Worm (Caenorhabditis elegans): Measurements from ENCODE around the gene C15C8.4.

C15C8.4 gene

DNA sequence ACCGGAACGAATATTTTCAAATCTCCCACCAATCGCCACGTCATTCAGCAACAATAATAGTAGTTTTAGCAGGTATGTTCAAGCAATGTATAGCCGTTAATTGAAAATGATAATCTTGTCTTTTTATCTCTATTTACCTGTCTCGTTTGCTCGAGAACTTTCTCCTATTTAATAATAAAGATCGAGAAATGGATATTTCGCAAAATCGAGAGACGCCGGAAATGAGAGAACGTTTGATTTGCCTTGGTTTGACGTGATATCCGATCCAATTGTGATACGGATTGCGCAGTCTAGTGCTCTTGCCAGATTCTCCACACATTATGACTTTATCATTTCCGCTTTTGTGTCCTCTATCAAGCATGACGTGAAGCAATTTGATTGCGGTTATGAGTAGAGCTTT lies 26.6 kb upstream of the C15C8.4 start (continued):
- TF ChIP-seq lsl-1 (GFP tag; optimal IDR thresholded peaks at IDR 0.05), result no peak
- TF ChIP-seq efl-1 (GFP tag; optimal IDR thresholded peaks at IDR 0.05), result no peak

DNA sequence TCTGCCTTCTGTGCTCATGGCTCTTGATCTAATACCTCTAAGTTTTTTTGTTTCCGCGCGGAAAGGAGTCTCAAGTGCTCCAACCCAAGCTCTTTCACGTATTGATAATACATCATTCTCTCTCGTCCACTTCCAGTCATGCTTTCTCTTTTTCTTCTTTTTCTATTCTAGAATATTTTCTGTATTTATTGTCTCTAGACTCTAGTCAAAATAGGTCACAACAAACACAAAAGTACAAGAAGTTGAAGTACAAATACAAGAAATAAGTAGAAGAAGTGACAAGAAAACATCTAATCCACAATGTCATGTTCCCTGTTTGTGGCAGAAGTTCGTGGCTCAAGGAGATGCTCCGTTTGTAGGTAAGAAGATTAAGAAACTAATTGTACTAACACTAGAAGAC lies 26.0 kb upstream of the C15C8.4 start, which contains the start of gene ZC455.1:
ZC455.1 (plus strand) TSS at position 301 of the 400 bp plus-strand sequence.
- no peak for TF ChIP-seq him-1 (tag; optimal IDR thresholded peaks at IDR 0.05)
- no peak for TF ChIP-seq lsy-27 (tag; optimal IDR thresholded peaks at IDR 0.05; ENCODE audit: borderline replicate concordance, insufficient read depth)

DNA sequence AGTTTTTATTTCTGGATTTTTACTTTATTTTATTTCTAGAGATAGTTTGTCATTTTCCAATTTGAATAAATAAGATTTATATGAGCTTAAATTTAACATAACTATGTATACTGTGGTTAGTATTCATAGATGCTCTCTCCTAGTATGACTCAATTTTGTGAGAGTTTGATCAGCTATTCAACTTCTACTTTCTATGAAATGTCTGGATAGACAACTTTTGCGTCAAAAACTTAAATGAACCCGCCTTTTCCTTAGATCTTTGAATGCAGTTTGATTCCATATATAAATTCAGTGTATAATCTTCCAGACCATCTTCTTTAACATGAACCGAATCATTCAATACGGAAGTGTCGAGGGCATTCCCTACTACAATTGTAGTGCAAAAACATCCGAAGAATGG lies 21.7 kb upstream of the C15C8.4 start, which contains the start of gene srt-43:
srt-43 (plus strand) TSS at position 301 of the 400 bp plus-strand sequence.
- no peak for TF ChIP-seq repo-1 (tag; optimal IDR thresholded peaks at IDR 0.05)

DNA sequence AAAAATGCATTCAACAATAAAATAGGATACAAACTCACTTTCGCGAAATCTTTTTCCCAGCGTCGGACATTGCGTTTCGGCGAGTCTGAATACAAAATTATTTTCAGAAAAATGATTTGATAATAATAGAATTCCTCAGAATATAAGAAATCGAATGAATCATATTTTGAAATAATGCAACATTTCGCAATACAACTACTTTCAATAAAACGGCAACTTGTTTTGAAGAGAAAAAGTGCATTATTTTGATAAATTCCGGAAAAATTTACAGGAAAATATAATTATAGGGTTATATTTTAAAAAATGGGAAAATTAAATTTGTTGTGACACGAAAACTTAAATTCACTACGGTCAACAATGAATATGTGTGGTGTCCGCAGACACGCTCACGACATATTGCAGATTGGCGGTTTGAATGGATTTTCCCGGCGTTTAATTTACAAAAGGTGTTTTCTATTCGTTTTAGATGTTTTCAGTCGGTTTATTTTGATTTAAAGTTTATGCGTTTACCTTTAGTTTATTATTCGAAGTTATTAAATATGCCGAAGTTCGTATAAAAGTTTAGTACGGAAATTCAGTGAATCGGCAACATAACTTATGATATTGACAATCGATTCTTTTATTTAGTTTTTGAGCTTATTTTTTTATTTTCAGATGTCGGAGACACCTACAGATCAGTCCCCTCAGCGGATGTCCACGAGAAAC lies 16.2 kb upstream of the C15C8.4 start, which contains the start of the genes abcf-1 and scc-3:
abcf-1 (minus strand) TSS at position 85 of the 705 bp plus-strand sequence.
scc-3 (plus strand) TSS at position 655 of the 705 bp plus-strand sequence.
- peak; percentile 64 for TF ChIP-seq attf-3 (GFP tag; conservative IDR thresholded peaks at IDR 0.05)
- TF ChIP-seq ztf-22 (GFP tag; optimal IDR thresholded peaks at IDR 0.05), result no peak
- no peak for TF ChIP-seq nhr-80 (tag; optimal IDR thresholded peaks at IDR 0.05)
- no peak for TF ChIP-seq F37B4.10 (GFP tag; IDR thresholded peaks at IDR 0.05)
- no peak for TF ChIP-seq madf-10 (tag; optimal IDR thresholded peaks at IDR 0.05)
- no peak for TF ChIP-seq pha-4 (tag; optimal IDR thresholded peaks at IDR 0.05)
- peak; percentile 39 for TF ChIP-seq snpc-1.1 (tag; optimal IDR thresholded peaks at IDR 0.05; ENCODE audit: insufficient read depth)
- TF ChIP-seq dox-1 (GFP tag; IDR thresholded peaks at IDR 0.05), result 0 out of 2 replicates have a peak, but pooled peaks have one; percentile 14
- no peak for TF ChIP-seq snpc-4 (GFP tag; optimal IDR thresholded peaks at IDR 0.05)
- TF ChIP-seq snpc-4 (tag; optimal IDR thresholded peaks at IDR 0.05), result peak in 1 of 4 experiments; percentile 43
- TF ChIP-seq rpc-1 (optimal IDR thresholded peaks at IDR 0.05), result no peak
- TF ChIP-seq rpc-1 (tag; optimal IDR thresholded peaks at IDR 0.05), result no peak
- TF ChIP-seq xnd-1 (tag; optimal IDR thresholded peaks at IDR 0.05), result peak; percentile 10
- peak; percentile 81; the same call in 1 of the 2 replicates for TF ChIP-seq madf-6 (GFP tag; IDR thresholded peaks at IDR 0.05)
- TF ChIP-seq D2030.7 (GFP tag; IDR thresholded peaks at IDR 0.05), result 0 out of 2 replicates have a peak, but pooled peaks have one; percentile 35
- TF ChIP-seq Y95B8A.8 (GFP tag; IDR thresholded peaks at IDR 0.05), result no peak
- TF ChIP-seq T26A5.8 (tag; optimal IDR thresholded peaks at IDR 0.05), result no peak
- no peak for TF ChIP-seq B0261.1 (tag; optimal IDR thresholded peaks at IDR 0.05)
- no peak for TF ChIP-seq repo-1 (tag; optimal IDR thresholded peaks at IDR 0.05)
- TF ChIP-seq efl-1 (GFP tag; optimal IDR thresholded peaks at IDR 0.05), result peak; percentile 91
- no peak for TF ChIP-seq ztf-6 (GFP tag; IDR thresholded peaks at IDR 0.05)
- no peak for TF ChIP-seq cebp-1 (GFP tag; IDR thresholded peaks at IDR 0.05)
- TF ChIP-seq cebp-1 (tag; optimal IDR thresholded peaks at IDR 0.05), result peak; percentile 80
- TF ChIP-seq ekl-4 (GFP tag; IDR thresholded peaks at IDR 0.05), result no peak
- no peak for TF ChIP-seq nhr-27 (tag; optimal IDR thresholded peaks at IDR 0.05)
- TF ChIP-seq egl-44 (GFP tag; IDR thresholded peaks at IDR 0.05), result no peak
- peak; percentile 60 for TF ChIP-seq madf-8 (GFP tag; conservative IDR thresholded peaks at IDR 0.05)
- TF ChIP-seq dpl-1 (GFP tag; optimal IDR thresholded peaks at IDR 0.05), result peak; percentile 51
- TF ChIP-seq attf-6 (GFP tag; IDR thresholded peaks at IDR 0.05), result no peak
- no peak for TF ChIP-seq lsy-27 (tag; optimal IDR thresholded peaks at IDR 0.05; ENCODE audit: borderline replicate concordance, insufficient read depth)
- no peak for TF ChIP-seq F10E7.11 (tag; optimal IDR thresholded peaks at IDR 0.05)
- TF ChIP-seq lsl-1 (GFP tag; optimal IDR thresholded peaks at IDR 0.05), result peak; percentile 77
- TF ChIP-seq bed-2 (GFP tag; IDR thresholded peaks at IDR 0.05), result no peak
- peak; percentile 35 for TF ChIP-seq lin-54 (GFP tag; optimal IDR thresholded peaks at IDR 0.05)
- TF ChIP-seq atf-7 (tag; optimal IDR thresholded peaks at IDR 0.05), result no peak
- peak; percentile 71 for TF ChIP-seq snpc-1.3 (tag; optimal IDR thresholded peaks at IDR 0.05; ENCODE audit: insufficient read depth)
- TF ChIP-seq F23B12.7 (tag; optimal IDR thresholded peaks at IDR 0.05; ENCODE audit: insufficient read depth), result peak; percentile 25
- peak; percentile 15 for TF ChIP-seq tbp1 (GFP tag; optimal IDR thresholded peaks at IDR 0.05)
- no peak for TF ChIP-seq hsf-1 (GFP tag; IDR thresholded peaks at IDR 0.05)
- peak; percentile 42 for TF ChIP-seq snpc-3.4 (tag; optimal IDR thresholded peaks at IDR 0.05)

Measured in whole organism, young adult.